Fruit fly (Drosophila melanogaster) whole organism, embryonic: ENCODE data around the gene Gnpat.

ENCODE experiments used
- Ada2b ChIP-seq: fragments of 200-800 bp; sonication (Bioruptor generic); IDR thresholded peaks from 2 replicates; pipeline ENCODE4 v1.3.6; 2022; ENCODE audit warnings: missing biosample characterization, missing genetic modification characterization
- Aef1 ChIP-seq: fragments of 200-800 bp; sonication (Bioruptor generic); IDR thresholded peaks from 3 replicates; pipeline ENCODE4 v1.3.6; 2022; ENCODE audit warnings: missing biosample characterization, missing genetic modification characterization
- Atf6 ChIP-seq: fragments of 200-800 bp; sonication (Bioruptor generic); IDR thresholded peaks from 2 replicates; pipeline ENCODE4 v1.3.6; 2022; ENCODE audit warnings: missing biosample characterization, missing genetic modification characterization
- CG10147 ChIP-seq: fragments of 200-800 bp; sonication (Bioruptor generic); optimal IDR thresholded peaks from 2 replicates; lab custom pipeline; 2019; ENCODE audit warnings: missing biosample characterization, mild to moderate bottlenecking, missing genetic modification characterization, moderate library complexity
- CG10431 ChIP-seq: fragments of 200-800 bp; sonication (Bioruptor generic); optimal IDR thresholded peaks from 3 replicates; lab custom pipeline; 2018; ENCODE audit warnings: missing biosample characterization, mild to moderate bottlenecking, missing genetic modification characterization
- CG11695 ChIP-seq: fragments of 200-800 bp; sonication (Bioruptor generic); IDR thresholded peaks from 3 replicates; pipeline ENCODE4 v1.3.6; 2022; ENCODE audit warnings: missing biosample characterization, missing genetic modification characterization
- CG12155 ChIP-seq: fragments of 200-800 bp; sonication (Bioruptor generic); optimal IDR thresholded peaks from 3 replicates; lab custom pipeline; 2016; ENCODE audit warnings: missing biosample characterization, missing genetic modification characterization
- CG12391 ChIP-seq: fragments of 200-800 bp; sonication (Bioruptor generic); optimal IDR thresholded peaks from 3 replicates; lab custom pipeline; 2018; ENCODE audit warnings: missing biosample characterization, mild to moderate bottlenecking, missing genetic modification characterization, moderate library complexity
- CG13775 ChIP-seq: fragments of 200-800 bp; sonication (Bioruptor generic); optimal IDR thresholded peaks from 3 replicates; lab custom pipeline; 2017; ENCODE audit warnings: missing biosample characterization, mild to moderate bottlenecking, missing genetic modification characterization
- CG14050 ChIP-seq: fragments of 200-800 bp; sonication (Bioruptor generic); IDR thresholded peaks from 3 replicates; pipeline ENCODE4 v1.3.6; 2022; ENCODE audit warnings: missing biosample characterization, missing genetic modification characterization
- CG14710 ChIP-seq: fragments of 200-800 bp; sonication (Bioruptor generic); optimal IDR thresholded peaks from 3 replicates; lab custom pipeline; 2019; ENCODE audit warnings: missing biosample characterization, mild to moderate bottlenecking, missing genetic modification characterization, moderate library complexity
- CG17361 ChIP-seq: fragments of 200-800 bp; sonication (Bioruptor generic); IDR thresholded peaks from 3 replicates; pipeline ENCODE4 v1.3.6; 2022; ENCODE audit warnings: missing biosample characterization, missing genetic modification characterization
- CG17912 ChIP-seq: fragments of 200-800 bp; sonication (Bioruptor generic); optimal IDR thresholded peaks from 2 replicates; lab custom pipeline; 2018; ENCODE audit warnings: missing biosample characterization, mild to moderate bottlenecking, missing genetic modification characterization
- CG1832 ChIP-seq: fragments of 200-800 bp; sonication (Bioruptor generic); optimal IDR thresholded peaks from 2 replicates; lab custom pipeline; 2017; ENCODE audit warnings: missing biosample characterization, mild to moderate bottlenecking, missing genetic modification characterization, inconsistent platforms
- CG32532 ChIP-seq: fragments of 200-800 bp; sonication (Bioruptor generic); IDR thresholded peaks from 2 replicates; pipeline ENCODE4 v1.3.6; 2022; ENCODE audit warnings: missing biosample characterization, missing genetic modification characterization
- CG3281 ChIP-seq: fragments of 200-800 bp; sonication (Bioruptor generic); optimal IDR thresholded peaks from 3 replicates; lab custom pipeline; 2017; ENCODE audit warnings: missing biosample characterization, mild to moderate bottlenecking, missing genetic modification characterization
- CG4328 ChIP-seq: fragments of 200-800 bp; sonication (Bioruptor generic); optimal IDR thresholded peaks from 3 replicates; lab custom pipeline; 2017; ENCODE audit warnings: missing biosample characterization, missing genetic modification reagents, missing genetic modification characterization
- CG4424 ChIP-seq: fragments of 200-800 bp; sonication (Bioruptor generic); optimal IDR thresholded peaks from 3 replicates; lab custom pipeline; 2016; ENCODE audit warnings: missing biosample characterization, missing genetic modification characterization
- CG5953 ChIP-seq: fragments of 200-800 bp; sonication (Bioruptor generic); IDR thresholded peaks from 2 replicates; pipeline ENCODE4 v1.3.6; 2022; ENCODE audit warnings: missing biosample characterization, missing genetic modification characterization
- CG6654 ChIP-seq: fragments of 200-800 bp; sonication (Bioruptor generic); optimal IDR thresholded peaks from 2 replicates; lab custom pipeline; 2017; ENCODE audit warnings: missing biosample characterization, mild to moderate bottlenecking, missing genetic modification characterization
- CG7271 ChIP-seq: fragments of 200-800 bp; sonication (Bioruptor generic); optimal IDR thresholded peaks from 2 replicates; lab custom pipeline; 2018; ENCODE audit warnings: missing biosample characterization, mild to moderate bottlenecking, missing genetic modification characterization, moderate library complexity
- CG8944 ChIP-seq: fragments of 200-800 bp; sonication (Bioruptor generic); optimal IDR thresholded peaks from 3 replicates; lab custom pipeline; 2016; ENCODE audit warnings: missing biosample characterization, missing genetic modification characterization
- CG9727 ChIP-seq: fragments of 200-800 bp; sonication (Bioruptor generic); optimal IDR thresholded peaks from 3 replicates; lab custom pipeline; 2017; ENCODE audit warnings: missing biosample characterization, mild to moderate bottlenecking, missing genetic modification characterization
- CTCF ChIP-seq: fragments of 200-800 bp; sonication (Bioruptor generic); optimal IDR thresholded peaks from 2 replicates; lab custom pipeline; 2017; ENCODE audit warnings: missing biosample characterization, mild to moderate bottlenecking, missing genetic modification characterization, moderate library complexity
- Doc2 ChIP-seq: fragments of 200-800 bp; sonication (Bioruptor generic); IDR thresholded peaks from 2 replicates; pipeline ENCODE4 v1.3.6; 2022; ENCODE audit warnings: missing biosample characterization, missing genetic modification characterization
- Fer1 ChIP-seq: fragments of 200-800 bp; sonication (Bioruptor generic); optimal IDR thresholded peaks from 2 replicates; lab custom pipeline; 2017; ENCODE audit warnings: missing biosample characterization, mild to moderate bottlenecking, missing genetic modification characterization
- Fer3 ChIP-seq: fragments of 200-800 bp; sonication (Bioruptor generic); optimal IDR thresholded peaks from 2 replicates; lab custom pipeline; 2018; ENCODE audit warnings: missing biosample characterization, mild to moderate bottlenecking, missing genetic modification characterization, moderate library complexity
- GATAe ChIP-seq: fragments of 200-800 bp; sonication (Bioruptor generic); conservative IDR thresholded peaks from 2 replicates; pipeline ENCODE4 v1.3.6; 2022; ENCODE audit warnings: missing biosample characterization, missing genetic modification characterization
- HLH3B ChIP-seq: fragments of 200-800 bp; sonication (Bioruptor generic); IDR thresholded peaks from 2 replicates; pipeline ENCODE4 v1.3.6; 2022; ENCODE audit warnings: missing biosample characterization, missing genetic modification characterization
- HLH54F ChIP-seq: fragments of 200-800 bp; sonication (Bioruptor generic); optimal IDR thresholded peaks from 3 replicates; lab custom pipeline; 2016; ENCODE audit warnings: missing biosample characterization, missing genetic modification characterization
- Rfx ChIP-seq: fragments of 200-800 bp; sonication (Bioruptor generic); IDR thresholded peaks from 2 replicates; pipeline ENCODE4 v1.3.6; 2022; ENCODE audit warnings: missing biosample characterization, missing genetic modification characterization
- Stat92E ChIP-seq, 3 experiments: fragments of >200 bp in 2 of 3; fragments of 200-800 bp in 1 of 3; sonication (Bioruptor generic) in 1 of 3; optimal IDR thresholded peaks; 2 replicates each; lab custom pipeline; 2017 to 2019; ENCODE audit warnings: missing biosample characterization in 3 of 3, missing genetic modification characterization in 3 of 3, mild to moderate bottlenecking in 1 of 3, moderate library complexity in 1 of 3
- ap ChIP-seq: fragments of 200-800 bp; sonication (Bioruptor generic); IDR thresholded peaks from 2 replicates; pipeline ENCODE4 v1.3.6; 2022; ENCODE audit warnings: missing biosample characterization, missing genetic modification characterization
- ase ChIP-seq: fragments of 200-800 bp; sonication (Bioruptor generic); IDR thresholded peaks from 3 replicates; pipeline ENCODE4 v1.3.6; 2022; ENCODE audit warnings: missing biosample characterization, missing genetic modification characterization
- bbx ChIP-seq: fragments of 200-800 bp; sonication (Bioruptor generic); IDR thresholded peaks from 2 replicates; pipeline ENCODE4 v1.3.6; 2022; ENCODE audit warnings: missing biosample characterization, missing genetic modification characterization; ENCODE audit not compliant: partially characterized antibody
- caup ChIP-seq: fragments of 200-800 bp; sonication (Bioruptor generic); optimal IDR thresholded peaks from 3 replicates; lab custom pipeline; 2017; ENCODE audit warnings: missing biosample characterization, mild to moderate bottlenecking, missing genetic modification characterization, moderate library complexity; ENCODE audit not compliant: severe bottlenecking
- cwo ChIP-seq: fragments of 200-800 bp; sonication (Bioruptor generic); optimal IDR thresholded peaks from 3 replicates; lab custom pipeline; 2017; ENCODE audit warnings: missing biosample characterization, missing genetic modification characterization, mild to moderate bottlenecking, moderate library complexity, missing genetic modification reagents
- dmrt11E ChIP-seq: fragments of 200-800 bp; sonication (Bioruptor generic); optimal IDR thresholded peaks from 3 replicates; lab custom pipeline; 2018; ENCODE audit warnings: missing biosample characterization, mild to moderate bottlenecking, missing genetic modification characterization, moderate library complexity
- dmrt99B ChIP-seq: fragments of 200-800 bp; sonication (Bioruptor generic); optimal IDR thresholded peaks from 2 replicates; lab custom pipeline; 2018; ENCODE audit warnings: missing biosample characterization, mild to moderate bottlenecking, missing genetic modification characterization, moderate library complexity
- dysf ChIP-seq: fragments of 200-800 bp; sonication (Bioruptor generic); IDR thresholded peaks from 3 replicates; pipeline ENCODE4 v1.3.6; 2022; ENCODE audit warnings: missing biosample characterization, missing genetic modification characterization
- klu ChIP-seq: fragments of 200-800 bp; sonication (Bioruptor generic); IDR thresholded peaks from 2 replicates; pipeline ENCODE4 v1.3.6; 2022; ENCODE audit warnings: missing biosample characterization, missing genetic modification characterization
- phol ChIP-seq: fragments of 200-800 bp; sonication (Bioruptor generic); optimal IDR thresholded peaks from 3 replicates; lab custom pipeline; 2018; ENCODE audit warnings: missing biosample characterization, mild to moderate bottlenecking, missing genetic modification characterization, moderate library complexity
- pros ChIP-seq: fragments of 200-800 bp; sonication (Bioruptor generic); optimal IDR thresholded peaks from 3 replicates; lab custom pipeline; 2019; ENCODE audit warnings: missing biosample characterization, mild to moderate bottlenecking, missing genetic modification characterization, moderate library complexity
- ranshi ChIP-seq: fragments of 200-800 bp; sonication (Bioruptor generic); IDR thresholded peaks from 2 replicates; pipeline ENCODE4 v1.3.6; 2022; ENCODE audit warnings: missing biosample characterization, missing genetic modification characterization
- run ChIP-seq: fragments of 200-800 bp; sonication (Bioruptor generic); optimal IDR thresholded peaks from 3 replicates; lab custom pipeline; 2018; ENCODE audit warnings: missing biosample characterization, mild to moderate bottlenecking, missing genetic modification characterization
- zf30C ChIP-seq: fragments of 200-800 bp; sonication (Bioruptor generic); optimal IDR thresholded peaks from 3 replicates; lab custom pipeline; 2018; ENCODE audit warnings: missing biosample characterization, mild to moderate bottlenecking, missing genetic modification characterization

Gnpat gene

dm6 chr3R:25489116-25489515 is 1.6 kb downstream of the Gnpat start (continued):
- TF ChIP-seq ranshi (GFP tag; lab: Robert Waterston, UW) (peak; percentile 63), dysf (GFP tag; lab: Robert Waterston, UW) (peak; percentile 57; the same call in 2 of the 3 replicates), CG10431 (no peak), CG12155 (peak; percentile 5), CTCF (no peak), HLH3B (GFP tag; lab: Robert Waterston, UW) (peak; percentile 52; the same call in 1 of the 2 replicates), CG17361 (GFP tag; lab: Robert Waterston, UW) (peak; percentile 74), Doc2 (GFP tag; lab: Robert Waterston, UW) (no peak), CG11695 (GFP tag; lab: Robert Waterston, UW) (peak; percentile 78; the same call in 2 of the 3 replicates), zf30C (GFP tag; lab: Kevin White, UChicago) (peak; percentile 62), CG14050 (GFP tag; lab: Robert Waterston, UW) (peak; percentile 46; the same call in 2 of the 3 replicates), CG8944 (GFP tag; lab: Kevin White, UChicago) (no peak), Stat92E (GFP tag; optimal IDR thresholded peaks at IDR 0.05; lab: Kevin White, UChicago) (no peak), CG14710 (tag; lab: Kevin White, UChicago) (peak; percentile 69), caup (peak; percentile 61), CG32532 (GFP tag; lab: Robert Waterston, UW) (peak; percentile 73; the same call in 1 of the 2 replicates), pros (GFP tag; lab: Kevin White, UChicago) (no peak), CG10147 (peak; percentile 33), phol (peak; percentile 69), run (peak; percentile 14), klu (GFP tag; lab: Robert Waterston, UW) (0 out of 2 replicates have a peak, but pooled peaks have one; percentile 26), CG4328 (GFP tag; lab: Kevin White, UChicago) (peak; percentile 24), CG13775 (peak; percentile 39), bbx (GFP tag; lab: Robert Waterston, UW) (no peak), CG4424 (GFP tag; lab: Kevin White, UChicago) (peak; percentile 42), Fer3 (peak; percentile 52), Atf6 (no peak), CG17912 (GFP tag; lab: Kevin White, UChicago) (no peak), dmrt99B (peak; percentile 81), CG3281 (GFP tag; lab: Kevin White, UChicago) (peak; percentile 58), Ada2b (GFP tag; lab: Robert Waterston, UW) (peak; percentile 43; the same call in 1 of the 2 replicates), dmrt11E (tag; lab: Kevin White, UChicago) (peak; percentile 67), Fer1 (GFP tag; lab: Kevin White, UChicago) (peak; percentile 60), Aef1 (GFP tag; lab: Robert Waterston, UW) (peak; percentile 52; the same call in 2 of the 3 replicates), CG12391 (tag; lab: Kevin White, UChicago) (peak; percentile 58), CG1832 (GFP tag; lab: Kevin White, UChicago) (no peak), ase (GFP tag; lab: Robert Waterston, UW) (peak; percentile 54; the same call in 1 of the 3 replicates), CG6654 (GFP tag; lab: Kevin White, UChicago) (peak; percentile 7), Rfx (GFP tag; lab: Robert Waterston, UW) (peak; percentile 65; the same call in 1 of the 2 replicates), ap (no peak), cwo (GFP tag; lab: Kevin White, UChicago) (peak; percentile 42), GATAe (GFP tag; lab: Robert Waterston, UW) (peak; percentile 67; the same call in 1 of the 2 replicates), CG9727 (peak; percentile 79), CG7271 (tag; lab: Kevin White, UChicago) (peak; percentile 21), HLH54F (no peak), CG5953 (GFP tag; lab: Robert Waterston, UW) (no peak)
